Worm (Caenorhabditis elegans) whole organism, young adult: Measurements from ENCODE around the gene lir-1.
A peak's percentile ranks its signal among the peaks of the same experiment; 100 is the strongest.

ENCODE experiments used
- B0019.2 ChIP-seq: fragments of 200-800 bp; sonication (Bioruptor generic); conservative IDR thresholded peaks from 2 replicates; pipeline ENCODE4 v1.3.6; 2022; ENCODE audit warnings: missing genetic modification reagents, missing genetic modification characterization, missing compliant biosample characterization
- C06A6.2 ChIP-seq: fragments of 200-800 bp; sonication (Bioruptor generic); conservative IDR thresholded peaks from 2 replicates; pipeline ENCODE4 v1.3.6; 2022; ENCODE audit warnings: missing genetic modification characterization, missing compliant biosample characterization
- F10E7.11 ChIP-seq: sonication (generic microtip); optimal IDR thresholded peaks from 2 replicates; lab custom pipeline; 2017; ENCODE audit warnings: mild to moderate bottlenecking, missing genetic modification characterization, moderate library complexity, missing compliant biosample characterization
- F22D6.2 ChIP-seq: sonication (generic microtip); optimal IDR thresholded peaks from 2 replicates; lab custom pipeline; 2016; ENCODE audit warnings: mild to moderate bottlenecking, missing genetic modification characterization, missing compliant biosample characterization
- F37B4.10 ChIP-seq: fragments of 200-800 bp; sonication (Bioruptor generic); IDR thresholded peaks from 2 replicates; pipeline ENCODE4 v1.3.6; 2022; ENCODE audit warnings: missing genetic modification characterization, missing compliant biosample characterization
- F52B5.7 ChIP-seq: sonication (generic microtip); optimal IDR thresholded peaks from 2 replicates; lab custom pipeline; 2016; ENCODE audit warnings: mild to moderate bottlenecking, missing genetic modification characterization, missing compliant biosample characterization
- F55B11.4 ChIP-seq: sonication (generic microtip); optimal IDR thresholded peaks from 2 replicates; lab custom pipeline; 2016; ENCODE audit warnings: missing compliant biosample characterization, missing genetic modification characterization, borderline replicate concordance; ENCODE audit not compliant: insufficient read depth
- F57C9.4 ChIP-seq: sonication (generic microtip); optimal IDR thresholded peaks from 2 replicates; lab custom pipeline; 2017; ENCODE audit warnings: mild to moderate bottlenecking, missing genetic modification characterization, missing compliant biosample characterization
- T07F8.4 ChIP-seq: sonication (generic microtip); optimal IDR thresholded peaks from 2 replicates; lab custom pipeline; 2016; ENCODE audit warnings: mild to moderate bottlenecking, missing genetic modification characterization, moderate library complexity, missing compliant biosample characterization
- Y79H2A.3 ChIP-seq: fragments of 200-800 bp; sonication (Bioruptor generic); conservative IDR thresholded peaks from 2 replicates; pipeline ENCODE4 v1.3.6; 2022; ENCODE audit warnings: missing genetic modification reagents, missing genetic modification characterization, missing compliant biosample characterization
- ama-1 ChIP-seq, 3 experiments: fragments of 150-350 bp in 1 of 3; sonication (generic microtip) in 2 of 3; optimal IDR thresholded peaks; 2 replicates each; lab custom pipeline; 2014 to 2018; ENCODE audit warnings: missing biosample characterization in 2 of 3, missing genetic modification characterization in 2 of 3, missing genetic modification reagents in 2 of 3
- aptf-2 ChIP-seq: fragments of 200-800 bp; sonication (Bioruptor generic); conservative IDR thresholded peaks from 2 replicates; pipeline ENCODE4 v1.3.6; 2022; ENCODE audit warnings: missing genetic modification reagents, missing genetic modification characterization, missing compliant biosample characterization
- athp-1 ChIP-seq: sonication (generic microtip); optimal IDR thresholded peaks from 2 replicates; lab custom pipeline; 2017; ENCODE audit warnings: mild to moderate bottlenecking, missing genetic modification characterization, missing compliant biosample characterization
- attf-5 ChIP-seq: fragments of 200-800 bp; sonication (Bioruptor generic); optimal IDR thresholded peaks from 2 replicates; lab custom pipeline; 2018; ENCODE audit warnings: mild to moderate bottlenecking, missing genetic modification characterization, missing compliant biosample characterization
- bed-1 ChIP-seq: fragments of 200-800 bp; sonication (Bioruptor generic); IDR thresholded peaks from 2 replicates; pipeline ENCODE4 v1.3.6; 2022; ENCODE audit warnings: missing genetic modification reagents, missing genetic modification characterization, missing compliant biosample characterization
- ccch-3 ChIP-seq: fragments of 200-800 bp; sonication (Bioruptor generic); optimal IDR thresholded peaks from 2 replicates; lab custom pipeline; 2018; ENCODE audit warnings: mild to moderate bottlenecking, missing genetic modification characterization, missing compliant biosample characterization
- ceh-27 ChIP-seq: fragments of 200-800 bp; sonication (Bioruptor generic); optimal IDR thresholded peaks from 2 replicates; lab custom pipeline; 2018; ENCODE audit warnings: mild to moderate bottlenecking, missing genetic modification characterization, moderate library complexity, missing compliant biosample characterization
- ceh-40 ChIP-seq: fragments of 200-800 bp; sonication (Bioruptor generic); IDR thresholded peaks from 2 replicates; pipeline ENCODE4 v1.3.6; 2022; ENCODE audit warnings: missing genetic modification characterization, missing compliant biosample characterization
- ceh-58 ChIP-seq: fragments of 200-800 bp; sonication (Bioruptor generic); IDR thresholded peaks from 2 replicates; pipeline ENCODE4 v1.3.6; 2022; ENCODE audit warnings: missing genetic modification characterization, missing compliant biosample characterization
- ceh-79 ChIP-seq: sonication (generic microtip); optimal IDR thresholded peaks from 2 replicates; lab custom pipeline; 2017; ENCODE audit warnings: mild to moderate bottlenecking, missing genetic modification characterization, missing compliant biosample characterization
- ceh-91 ChIP-seq: fragments of 200-800 bp; sonication (Bioruptor generic); IDR thresholded peaks from 2 replicates; pipeline ENCODE4 v1.3.6; 2022; ENCODE audit warnings: missing genetic modification reagents, missing genetic modification characterization, missing compliant biosample characterization
- chd-7 ChIP-seq: sonication (generic microtip); optimal IDR thresholded peaks from 2 replicates; lab custom pipeline; 2016; ENCODE audit warnings: mild to moderate bottlenecking, missing genetic modification characterization, moderate library complexity, missing compliant biosample characterization
- dox-1 ChIP-seq: fragments of 200-800 bp; sonication (Bioruptor generic); IDR thresholded peaks from 2 replicates; pipeline ENCODE4 v1.3.6; 2022; ENCODE audit warnings: missing genetic modification reagents, missing genetic modification characterization, missing compliant biosample characterization
- egl-18 ChIP-seq: fragments of 200-800 bp; sonication (Bioruptor generic); IDR thresholded peaks from 2 replicates; pipeline ENCODE4 v1.3.6; 2022; ENCODE audit warnings: missing genetic modification reagents, missing genetic modification characterization, missing compliant biosample characterization
- ekl-4 ChIP-seq: fragments of 200-800 bp; sonication (Bioruptor generic); IDR thresholded peaks from 2 replicates; pipeline ENCODE4 v1.3.6; 2022; ENCODE audit warnings: missing genetic modification reagents, missing genetic modification characterization, missing compliant biosample characterization
- fkh-3 ChIP-seq: sonication (generic microtip); optimal IDR thresholded peaks from 2 replicates; lab custom pipeline; 2016; ENCODE audit warnings: mild to moderate bottlenecking, missing genetic modification characterization, missing compliant biosample characterization
- him-1 ChIP-seq: sonication (generic microtip); optimal IDR thresholded peaks from 2 replicates; lab custom pipeline; 2016; ENCODE audit warnings: missing genotype, missing genetic modification reagents, missing genetic modification characterization, missing compliant biosample characterization
- hmg-1.2 ChIP-seq: fragments of 200-800 bp; sonication (Bioruptor generic); IDR thresholded peaks from 2 replicates; pipeline ENCODE4 v1.3.6; 2022; ENCODE audit warnings: missing genetic modification reagents, missing genetic modification characterization, missing compliant biosample characterization
- hmg-20 ChIP-seq: fragments of 200-800 bp; sonication (Bioruptor generic); IDR thresholded peaks from 2 replicates; pipeline ENCODE4 v1.3.6; 2022; ENCODE audit warnings: missing genetic modification reagents, missing genetic modification characterization, missing compliant biosample characterization
- hrde-1 ChIP-seq: sonication (generic microtip); optimal IDR thresholded peaks from 2 replicates; lab custom pipeline; 2016; ENCODE audit warnings: missing genetic modification characterization, mild to moderate bottlenecking, missing compliant biosample characterization, moderate library complexity, missing genotype, missing genetic modification reagents, borderline replicate concordance
- lin-35 ChIP-seq, 3 experiments: fragments of 150-350 bp in 2 of 3; sonication (generic microtip) in 1 of 3; optimal IDR thresholded peaks; 2 replicates each; lab custom pipeline; 2014 to 2018; ENCODE audit warnings: missing biosample characterization in 3 of 3, missing genetic modification characterization in 3 of 3, missing genetic modification reagents in 3 of 3
- lin-40 ChIP-seq: sonication (generic microtip); optimal IDR thresholded peaks from 2 replicates; lab custom pipeline; 2016; ENCODE audit warnings: missing genetic modification characterization, mild to moderate bottlenecking, missing compliant biosample characterization, missing genotype, missing genetic modification reagents
- lsl-1 ChIP-seq: fragments of 200-800 bp; sonication (Bioruptor generic); optimal IDR thresholded peaks from 2 replicates; lab custom pipeline; 2018; ENCODE audit warnings: mild to moderate bottlenecking, missing genetic modification characterization, moderate library complexity, missing compliant biosample characterization
- mes-4 ChIP-seq: sonication (generic microtip); optimal IDR thresholded peaks from 2 replicates; lab custom pipeline; 2016; ENCODE audit warnings: missing genotype, missing genetic modification characterization, missing compliant biosample characterization
- nfyb-1 ChIP-seq: fragments of 200-800 bp; sonication (Bioruptor generic); IDR thresholded peaks from 2 replicates; pipeline ENCODE4 v1.3.6; 2022; ENCODE audit warnings: missing genetic modification reagents, missing genetic modification characterization, missing compliant biosample characterization
- nhr-179 ChIP-seq: sonication (generic microtip); optimal IDR thresholded peaks from 2 replicates; lab custom pipeline; 2016; ENCODE audit warnings: mild to moderate bottlenecking, missing genetic modification characterization, missing compliant biosample characterization
- nhr-80 ChIP-seq: sonication (generic microtip); optimal IDR thresholded peaks from 2 replicates; lab custom pipeline; 2016; ENCODE audit warnings: missing genetic modification characterization, missing compliant biosample characterization
- nhr-90 ChIP-seq: sonication (generic microtip); optimal IDR thresholded peaks from 2 replicates; lab custom pipeline; 2016; ENCODE audit warnings: missing genotype, mild to moderate bottlenecking, missing genetic modification characterization, missing compliant biosample characterization
- pbrm-1 ChIP-seq: fragments of 200-800 bp; sonication (Bioruptor generic); IDR thresholded peaks from 2 replicates; pipeline ENCODE4 v1.3.6; 2022; ENCODE audit warnings: missing genetic modification reagents, missing genetic modification characterization, missing compliant biosample characterization
- snpc-1.1 ChIP-seq: sonication (generic microtip); optimal IDR thresholded peaks from 2 replicates; lab custom pipeline; 2017; ENCODE audit warnings: missing genetic modification characterization, mild to moderate bottlenecking, missing compliant biosample characterization, antibody characterized with exemption, moderate library complexity, missing genotype, missing genetic modification reagents; ENCODE audit not compliant: insufficient read depth
- snpc-3.4 ChIP-seq: sonication (generic microtip); optimal IDR thresholded peaks from 2 replicates; lab custom pipeline; 2017; ENCODE audit warnings: missing genetic modification characterization, mild to moderate bottlenecking, missing compliant biosample characterization, antibody characterized with exemption, moderate library complexity, missing genotype, missing genetic modification reagents
- sptf-2 ChIP-seq: fragments of 200-800 bp; sonication (Bioruptor generic); optimal IDR thresholded peaks from 2 replicates; lab custom pipeline; 2018; ENCODE audit warnings: mild to moderate bottlenecking, missing genetic modification characterization, missing compliant biosample characterization
- tbp1 ChIP-seq: fragments of 200-800 bp; sonication (Bioruptor generic); optimal IDR thresholded peaks from 2 replicates; lab custom pipeline; 2018; ENCODE audit warnings: mild to moderate bottlenecking, missing genetic modification characterization, missing compliant biosample characterization
- xnd-1 ChIP-seq: sonication (generic microtip); optimal IDR thresholded peaks from 2 replicates; lab custom pipeline; 2016; ENCODE audit warnings: missing genotype, missing genetic modification reagents, missing genetic modification characterization, missing compliant biosample characterization
- zfh-2 ChIP-seq: fragments of 200-800 bp; sonication (Bioruptor generic); conservative IDR thresholded peaks from 2 replicates; pipeline ENCODE4 v1.3.6; 2022; ENCODE audit warnings: missing genetic modification reagents, missing genetic modification characterization, missing compliant biosample characterization
- ztf-26 ChIP-seq: sonication (generic microtip); optimal IDR thresholded peaks from 2 replicates; lab custom pipeline; 2017; ENCODE audit warnings: missing genetic modification characterization, missing compliant biosample characterization
- ztf-3 ChIP-seq: fragments of 200-800 bp; sonication (Bioruptor generic); optimal IDR thresholded peaks from 2 replicates; lab custom pipeline; 2018; ENCODE audit warnings: mild to moderate bottlenecking, missing genetic modification characterization, missing compliant biosample characterization

lir-1 gene

DNA sequence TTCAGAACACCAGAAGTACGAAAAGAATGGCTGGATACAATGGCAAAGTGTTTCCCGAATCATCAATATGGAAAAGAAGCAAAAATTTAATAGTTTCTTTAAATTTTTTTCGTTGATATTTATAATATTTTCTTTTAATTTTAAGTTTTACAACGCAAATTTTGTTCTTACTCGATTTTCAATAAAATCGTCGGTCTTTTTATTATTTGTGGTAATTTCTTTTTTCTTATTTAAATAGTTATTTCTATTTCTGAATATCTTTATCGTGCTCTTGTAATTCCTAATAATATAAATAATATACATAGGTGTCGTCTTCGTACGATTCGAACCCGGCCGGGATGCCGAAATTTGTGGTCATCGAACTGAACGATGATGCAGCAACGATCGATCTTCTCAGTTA, at the start of gene lir-1:
Gene lir-1, plus strand, starts transcription at position 301 of the 400 bp plus-strand sequence.
- no peak for TF ChIP-seq mes-4 (tag; lab: Kevin White, UChicago)
- no peak for TF ChIP-seq nhr-80 (tag; lab: Kevin White, UChicago)
- no peak for TF ChIP-seq sptf-2 (GFP tag; lab: Kevin White, UChicago)
- no peak for TF ChIP-seq ztf-26 (tag; lab: Kevin White, UChicago)
- TF ChIP-seq hmg-20 (GFP tag; lab: Robert Waterston, UW), result no peak
- no peak for TF ChIP-seq hrde-1
- TF ChIP-seq snpc-3.4 (tag; lab: Kevin White, UChicago), result no peak

DNA sequence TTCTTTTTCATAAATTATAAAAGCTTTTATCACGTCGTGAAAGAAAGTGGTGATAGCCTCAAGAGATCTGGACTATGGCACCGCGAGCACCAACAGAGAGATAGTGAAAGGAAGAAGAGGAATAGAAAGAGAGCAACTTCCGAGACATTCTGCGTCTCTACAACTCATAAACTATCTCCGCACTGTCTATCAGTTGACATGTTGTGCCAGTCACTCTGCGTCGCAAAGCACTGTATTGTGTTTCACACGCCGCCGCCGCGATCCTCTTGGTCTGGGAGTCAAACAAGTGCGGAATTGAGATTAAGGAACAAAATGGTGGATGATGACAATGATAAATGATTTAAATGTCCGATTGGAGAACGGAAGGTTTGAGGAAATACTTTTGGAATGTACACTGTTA, 48.3 kb upstream of the lir-1 start:
- TF ChIP-seq snpc-1.1 (tag; lab: Kevin White, UChicago) (no peak), ccch-3 (GFP tag; lab: Kevin White, UChicago) (no peak), dox-1 (GFP tag; lab: Robert Waterston, UW) (peak; percentile 7; the same call in 1 of the 2 replicates), lin-40 (no peak), Y79H2A.3 (GFP tag; lab: Robert Waterston, UW) (no peak), F57C9.4 (tag; lab: Kevin White, UChicago) (no peak), attf-5 (GFP tag; lab: Kevin White, UChicago) (peak; percentile 18), athp-1 (tag; lab: Kevin White, UChicago) (no peak), chd-7 (tag; lab: Kevin White, UChicago) (no peak), nhr-80 (tag; lab: Kevin White, UChicago) (peak; percentile 77), ztf-3 (no peak), C06A6.2 (GFP tag; lab: Robert Waterston, UW) (no peak), F37B4.10 (GFP tag; lab: Robert Waterston, UW) (no peak), tbp1 (GFP tag; lab: Kevin White, UChicago) (no peak), lin-35 (GFP tag; optimal IDR thresholded peaks at IDR 0.05; lab: Kevin White, UChicago) (no peak), egl-18 (GFP tag; lab: Robert Waterston, UW) (no peak), nfyb-1 (GFP tag; lab: Robert Waterston, UW) (0 out of 2 replicates have a peak, but pooled peaks have one; percentile 26), F55B11.4 (tag; lab: Kevin White, UChicago) (no peak), ekl-4 (GFP tag; lab: Robert Waterston, UW) (no peak), bed-1 (GFP tag; lab: Robert Waterston, UW) (no peak), pbrm-1 (GFP tag; lab: Robert Waterston, UW) (no peak), ceh-27 (GFP tag; lab: Kevin White, UChicago) (no peak), F22D6.2 (tag; lab: Kevin White, UChicago) (no peak), T07F8.4 (tag; lab: Kevin White, UChicago) (no peak), ceh-58 (GFP tag; lab: Robert Waterston, UW) (no peak), lsl-1 (GFP tag; lab: Kevin White, UChicago) (no peak), hmg-1.2 (GFP tag; lab: Robert Waterston, UW) (peak; percentile 64; the same call in 1 of the 2 replicates), nhr-179 (no peak), ama-1 (optimal IDR thresholded peaks at IDR 0.05; lab: Kevin White, UChicago) (no peak), ama-1 (GFP tag; optimal IDR thresholded peaks at IDR 0.05; lab: Kevin White, UChicago) (no peak), F10E7.11 (tag; lab: Kevin White, UChicago) (no peak), fkh-3 (tag; lab: Kevin White, UChicago) (no peak), aptf-2 (GFP tag; lab: Robert Waterston, UW) (no peak), ceh-40 (GFP tag; lab: Robert Waterston, UW) (no peak), mes-4 (tag; lab: Kevin White, UChicago) (no peak), ceh-91 (GFP tag; lab: Robert Waterston, UW) (no peak), F52B5.7 (no peak), xnd-1 (tag; lab: Kevin White, UChicago) (no peak), him-1 (tag; lab: Kevin White, UChicago) (no peak), B0019.2 (GFP tag; lab: Robert Waterston, UW) (no peak), ceh-79 (tag; lab: Kevin White, UChicago) (no peak), zfh-2 (GFP tag; lab: Robert Waterston, UW) (peak; percentile 40; the same call in 1 of the 2 replicates), nhr-90 (tag; lab: Kevin White, UChicago) (no peak)
